Worm (Caenorhabditis elegans) whole organism, L2 larva: ENCODE data around the gene fbxa-201.

Experiments used
- aly-2 ChIP-seq: fragments of 150-350 bp; optimal IDR thresholded peaks from 2 replicates; lab custom pipeline; 2014; ENCODE audit warnings: missing biosample characterization, missing genetic modification characterization
- blmp-1 ChIP-seq: sonication (generic microtip); optimal IDR thresholded peaks from 2 replicates; lab custom pipeline; 2017; ENCODE audit warnings: missing genetic modification characterization, mild to moderate bottlenecking, missing compliant biosample characterization, antibody characterized with exemption, moderate library complexity; ENCODE audit not compliant: insufficient read depth
- ceh-82 ChIP-seq: fragments of 150-350 bp; optimal IDR thresholded peaks from 2 replicates; lab custom pipeline; 2014; ENCODE audit warnings: missing biosample characterization, missing genetic modification characterization
- egl-27 ChIP-seq: sonication (generic microtip); optimal IDR thresholded peaks from 3 replicates; lab custom pipeline; 2017; ENCODE audit warnings: missing biosample characterization, missing genetic modification reagents, missing genetic modification characterization
- lin-13 ChIP-seq: fragments of 150-350 bp; optimal IDR thresholded peaks from 2 replicates; lab custom pipeline; 2014; ENCODE audit warnings: missing biosample characterization, missing genetic modification reagents, missing genetic modification characterization
- nhr-12 ChIP-seq: fragments of 150-350 bp; optimal IDR thresholded peaks from 2 replicates; lab custom pipeline; 2014; ENCODE audit warnings: missing biosample characterization, missing genetic modification characterization
- nhr-77 ChIP-seq: fragments of 150-350 bp; optimal IDR thresholded peaks from 2 replicates; lab custom pipeline; 2014; ENCODE audit warnings: missing biosample characterization, missing genetic modification characterization
- zag-1 ChIP-seq: fragments of 150-350 bp; optimal IDR thresholded peaks from 2 replicates; lab custom pipeline; 2014; ENCODE audit warnings: missing biosample characterization, missing genetic modification characterization
- ztf-11 ChIP-seq: sonication (generic microtip); optimal IDR thresholded peaks from 2 replicates; lab custom pipeline; 2017; ENCODE audit warnings: missing biosample characterization, missing genetic modification characterization

DNA sequence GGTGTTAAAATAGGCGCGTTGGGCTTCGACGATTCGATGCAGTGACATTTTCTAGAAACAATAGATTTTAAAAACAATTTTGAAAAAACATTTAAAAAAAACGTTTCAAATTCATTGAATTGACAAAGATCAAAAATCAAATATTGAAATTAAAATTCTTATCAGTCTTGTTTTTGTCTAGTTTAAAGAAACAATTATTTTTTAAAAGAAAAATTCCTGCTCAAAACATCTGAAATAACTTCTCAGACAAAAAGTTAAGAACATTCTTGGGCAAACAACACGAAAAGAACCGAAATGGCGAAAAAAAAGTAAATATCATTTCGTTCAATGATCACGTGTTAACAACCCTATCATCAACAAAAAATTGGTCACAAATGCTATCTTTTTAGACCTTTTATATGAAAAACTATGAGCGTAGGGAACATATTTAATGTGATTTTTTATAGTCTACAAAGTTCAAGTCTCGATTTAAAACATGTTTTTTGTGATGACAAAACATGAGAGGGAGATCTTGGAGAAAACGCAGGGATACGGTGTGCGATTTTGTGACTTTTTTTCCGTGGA, 24.5 kb downstream of the fbxa-201 start, which contains the start of gene alh-5:
- TF ChIP-seq ztf-11 (no peak), blmp-1 (tag; lab: Kevin White, UChicago) (no peak), nhr-77 (no peak), aly-2 (tag; lab: Kevin White, UChicago) (no peak), egl-27 (no peak), zag-1 (no peak), ceh-82 (tag; lab: Kevin White, UChicago) (no peak), nhr-12 (no peak), lin-13 (GFP tag; lab: Kevin White, UChicago) (no peak)
